Fruit fly (Drosophila melanogaster) S2 (cell line): ENCODE data around the gene Nhe2.

ENCODE experiments used
- CG8478 ChIP-seq: fragments of >200 bp; optimal IDR thresholded peaks from 2 replicates; lab custom pipeline; 2018
- CTCF ChIP-seq, 2 experiments: fragments of >200 bp; optimal IDR thresholded peaks; 2 replicates each; lab custom pipeline; 2018

Gene Nhe2

dm6 chr2L:21088651-21089050 is 15.7 kb upstream of the Nhe2 start, which contains the start of gene ppk13:
TSS of gene ppk13 (minus strand) at chr2L:21088751.
- no peak for TF ChIP-seq CG8478
- TF ChIP-seq CTCF (optimal IDR thresholded peaks at IDR 0.05; lab: Kevin White, UChicago), result no peak

- TF ChIP-seq CTCF (optimal IDR thresholded peaks at IDR 0.05; lab: Kevin White, UChicago) (no peak), CG8478 (no peak)
Measured at dm6 chr2L:21089075-21089474, 15.3 kb upstream of the Nhe2 start, which contains the start of gene CG9259. TSS of gene CG9259 (plus strand) at chr2L:21089375.

- TF ChIP-seq CTCF (optimal IDR thresholded peaks at IDR 0.05; lab: Kevin White, UChicago) (no peak), CG8478 (no peak)
Measured at dm6 chr2L:21090958-21091357, 13.4 kb upstream of the Nhe2 start, which contains the start of gene CG14397. TSS of gene CG14397 (plus strand) at chr2L:21091227.

dm6 chr2L:21096448-21096994 is 7.8 kb upstream of the Nhe2 start, which contains the start of gene CG34136:
TSS of gene CG34136 (plus strand) at chr2L:21096922.
- no peak for TF ChIP-seq CG8478
- no peak for TF ChIP-seq CTCF (optimal IDR thresholded peaks at IDR 0.05; lab: Kevin White, UChicago)

dm6 chr2L:21097850-21098249 is 6.5 kb upstream of the Nhe2 start:
- no peak for TF ChIP-seq CG8478
- no peak for TF ChIP-seq CTCF (optimal IDR thresholded peaks at IDR 0.05; lab: Kevin White, UChicago)

dm6 chr2L:21102399-21103108 is 1.8 kb upstream of the Nhe2 start, which contains the start of gene CG9257:
TSS of gene CG9257 (plus strand) at chr2L:21102743.
- TF ChIP-seq CG8478 (no peak), CTCF (optimal IDR thresholded peaks at IDR 0.05; lab: Kevin White, UChicago) (no peak)

- TF ChIP-seq CTCF (optimal IDR thresholded peaks at IDR 0.05; lab: Kevin White, UChicago) (no peak), CG8478 (no peak)
Measured at dm6 chr2L:21105127-21105526, 759 bp downstream of the Nhe2 start.

- TF ChIP-seq CG8478, result no peak
- TF ChIP-seq CTCF (optimal IDR thresholded peaks at IDR 0.05; lab: Kevin White, UChicago), result no peak
Measured at dm6 chr2L:21107651-21108489, 3.5 kb downstream of the Nhe2 start.

dm6 chr2L:21108759-21109282 is 4.5 kb downstream of the Nhe2 start:
- no peak for TF ChIP-seq CG8478
- peak; percentile 65 to 70 for TF ChIP-seq CTCF (optimal IDR thresholded peaks at IDR 0.05; lab: Kevin White, UChicago)

dm6 chr2L:21109680-21110079 is 5.3 kb downstream of the Nhe2 start:
- no peak for TF ChIP-seq CG8478
- no peak for TF ChIP-seq CTCF (optimal IDR thresholded peaks at IDR 0.05; lab: Kevin White, UChicago)

- no peak for TF ChIP-seq CTCF (optimal IDR thresholded peaks at IDR 0.05; lab: Kevin White, UChicago)
- TF ChIP-seq CG8478, result no peak
Measured at dm6 chr2L:21111849-21112248, 7.5 kb downstream of the Nhe2 start.

dm6 chr2L:21113546-21113945 is 9.2 kb downstream of the Nhe2 start:
- TF ChIP-seq CG8478, result no peak

- TF ChIP-seq CTCF (optimal IDR thresholded peaks at IDR 0.05; lab: Kevin White, UChicago) (no peak), CG8478 (no peak)
Measured at dm6 chr2L:21115687-21116086, 11.3 kb downstream of the Nhe2 start.

dm6 chr2L:21135764-21136163 is 31.4 kb downstream of the Nhe2 start:
- no peak for TF ChIP-seq CTCF (optimal IDR thresholded peaks at IDR 0.05; lab: Kevin White, UChicago)
- TF ChIP-seq CG8478, result no peak

dm6 chr2L:21141714-21142500 is 37.5 kb downstream of the Nhe2 start, which contains the start of gene Dap160:
TSS of gene Dap160 (minus strand) at chr2L:21142347.
- TF ChIP-seq CG8478 (no peak), CTCF (optimal IDR thresholded peaks at IDR 0.05; lab: Kevin White, UChicago) (no peak)
